Worm (Caenorhabditis elegans): ENCODE measurements around the gene F59F4.3.

ce11 chrX:15811341-15811740 is 36.1 kb downstream of the F59F4.3 start:
- TF ChIP-seq nhr-76 (tag; optimal IDR thresholded peaks at IDR 0.05) = no peak
- TF ChIP-seq elt-1 (tag; optimal IDR thresholded peaks at IDR 0.05; ENCODE audit: borderline replicate concordance, insufficient read depth) = no peak
- TF ChIP-seq unc-120 (tag; optimal IDR thresholded peaks at IDR 0.05; ENCODE audit: poor library complexity, severe bottlenecking) = no peak
- TF ChIP-seq ztf-11 (tag; optimal IDR thresholded peaks at IDR 0.05) = no peak
- TF ChIP-seq sem-2 (GFP tag; optimal IDR thresholded peaks at IDR 0.05) = no peak
- TF ChIP-seq blmp-1 (tag; optimal IDR thresholded peaks at IDR 0.05) = no peak
- TF ChIP-seq unc-39 (tag; optimal IDR thresholded peaks at IDR 0.05) = no peak
- TF ChIP-seq unc-62 (GFP tag; optimal IDR thresholded peaks at IDR 0.05) = no peak
- no peak for TF ChIP-seq sptf-1 (tag; optimal IDR thresholded peaks at IDR 0.05)
- TF ChIP-seq zip-8 (tag; optimal IDR thresholded peaks at IDR 0.05) = no peak
- TF ChIP-seq snpc-4 (tag; optimal IDR thresholded peaks at IDR 0.05) = no peak
- no peak for TF ChIP-seq elt-3 (tag; optimal IDR thresholded peaks at IDR 0.05)
- TF ChIP-seq nhr-12 (tag; optimal IDR thresholded peaks at IDR 0.05) = no peak
- no peak for TF ChIP-seq ham-2 (GFP tag; optimal IDR thresholded peaks at IDR 0.05)

Measured in whole organism, mixed stage, embryonic.